Worm (Caenorhabditis elegans): ENCODE data around the gene fipr-11.
A peak's percentile ranks its signal among the peaks of the same experiment; 100 is the strongest.

Gene fipr-11

ce11 chrV:9855920-9856852 lies 49.8 kb downstream of the fipr-11 start:
- TF ChIP-seq lin-38 (GFP tag; IDR thresholded peaks at IDR 0.05) (peak; percentile 68), spr-1 (tag; optimal IDR thresholded peaks at IDR 0.05) (peak; percentile 21), lim-7 (GFP tag; IDR thresholded peaks at IDR 0.05) (no peak), pha-4 (GFP tag; IDR thresholded peaks at IDR 0.05) (no peak), pha-4 (tag; optimal IDR thresholded peaks at IDR 0.05) (no peak), nhr-28 (tag; optimal IDR thresholded peaks at IDR 0.05) (peak; percentile 45), ceh-82 (tag; optimal IDR thresholded peaks at IDR 0.05) (no peak), zag-1 (tag; optimal IDR thresholded peaks at IDR 0.05) (no peak), arid-1 (GFP tag; conservative IDR thresholded peaks at IDR 0.05) (0 out of 2 replicates have a peak, but pooled peaks have one; percentile 34), aha-1 (tag) (peak; percentile 97), unc-39 (tag; optimal IDR thresholded peaks at IDR 0.05) (no peak), dve-1 (tag; optimal IDR thresholded peaks at IDR 0.05; ENCODE audit: insufficient read depth) (peak; percentile 13), skn-1 (tag; optimal IDR thresholded peaks at IDR 0.05) (no peak), Y5F2A.4 (GFP tag; optimal IDR thresholded peaks at IDR 0.05) (no peak), Y75B8A.6 (GFP tag; IDR thresholded peaks at IDR 0.05) (no peak), zip-11 (GFP tag; IDR thresholded peaks at IDR 0.05) (no peak), ama-1 (optimal IDR thresholded peaks at IDR 0.05) (no peak), mdl-1 (tag; optimal IDR thresholded peaks at IDR 0.05) (peak in 1 of 2 experiments; percentile 24), unc-62 (GFP tag; optimal IDR thresholded peaks at IDR 0.05 in 1 of 2) (peak in 1 of 2 experiments; percentile 87), unc-62 (tag; optimal IDR thresholded peaks at IDR 0.05) (no peak), lsy-2 (tag; optimal IDR thresholded peaks at IDR 0.05) (peak in 1 of 2 experiments; percentile 5), lin-39 (tag; optimal IDR thresholded peaks at IDR 0.05) (no peak), cey-2 (tag; optimal IDR thresholded peaks at IDR 0.05; ENCODE audit: borderline replicate concordance, insufficient read depth) (no peak), hlh-30 (tag; optimal IDR thresholded peaks at IDR 0.05; ENCODE audit: insufficient read depth) (no peak), snpc-4 (tag; optimal IDR thresholded peaks at IDR 0.05) (no peak), tra-1 (GFP tag; IDR thresholded peaks at IDR 0.05) (no peak), mxl-3 (GFP tag; optimal IDR thresholded peaks at IDR 0.05) (peak; percentile 18), dmd-8 (GFP tag; IDR thresholded peaks at IDR 0.05) (no peak), hif-1 (tag; optimal IDR thresholded peaks at IDR 0.05) (no peak), daf-8 (GFP tag; IDR thresholded peaks at IDR 0.05) (no peak), mep-1 (tag; optimal IDR thresholded peaks at IDR 0.05) (no peak), ZK337.2 (GFP tag; IDR thresholded peaks at IDR 0.05) (no peak), hlh-11 (tag; optimal IDR thresholded peaks at IDR 0.05) (peak; percentile 48), ceh-44 (GFP tag; IDR thresholded peaks at IDR 0.05) (peak; percentile 41; the same call in 1 of the 2 replicates), vab-7 (GFP tag; IDR thresholded peaks at IDR 0.05) (no peak), ztf-11 (tag; optimal IDR thresholded peaks at IDR 0.05) (no peak), dpl-1 (GFP tag; optimal IDR thresholded peaks at IDR 0.05) (peak; percentile 46), hmg-1.1 (GFP tag; IDR thresholded peaks at IDR 0.05) (peak; percentile 64), ceh-28 (tag; optimal IDR thresholded peaks at IDR 0.05) (no peak), dmd-9 (GFP tag; IDR thresholded peaks at IDR 0.05) (no peak), zfp-2 (tag; optimal IDR thresholded peaks at IDR 0.05) (no peak), mes-2 (tag; optimal IDR thresholded peaks at IDR 0.05; ENCODE audit: poor library complexity, severe bottlenecking) (peak; percentile 55), lin-29 (GFP tag; IDR thresholded peaks at IDR 0.05) (no peak)
